Fruit fly (Drosophila melanogaster): Measurements from ENCODE around the gene CG2887.

Gene CG2887

dm6 chrX:10473510-10474212 is 4.6 kb downstream of the CG2887 start, which contains the start of gene CG2889 (continued):
- peak; percentile 17 for TF ChIP-seq CG17186 (GFP tag; optimal IDR thresholded peaks at IDR 0.05)
- TF ChIP-seq odd (GFP tag; optimal IDR thresholded peaks at IDR 0.05) = no peak
- no peak for TF ChIP-seq BtbVII (GFP tag; optimal IDR thresholded peaks at IDR 0.05)
- TF ChIP-seq CG14860 (GFP tag; IDR thresholded peaks at IDR 0.05; ENCODE audit: partially characterized antibody) = peak; percentile 38; the same call in 1 of the 3 replicates
- TF ChIP-seq CG17385 (GFP tag; optimal IDR thresholded peaks at IDR 0.05) = peak; percentile 73
- 0 out of 3 replicates have a peak, but pooled peaks have one; percentile 55 for TF ChIP-seq hb (GFP tag; IDR thresholded peaks at IDR 0.05; ENCODE audit: partially characterized antibody)
- peak; percentile 61 for TF ChIP-seq Ets97D (GFP tag; optimal IDR thresholded peaks at IDR 0.05)
- TF ChIP-seq trem (tag; optimal IDR thresholded peaks at IDR 0.05) = peak; percentile 51
- TF ChIP-seq CG8290 (GFP tag; optimal IDR thresholded peaks at IDR 0.05) = peak; percentile 1
- TF ChIP-seq CG8290 (tag; optimal IDR thresholded peaks at IDR 0.05) = peak in 1 of 2 experiments; percentile 56
- TF ChIP-seq CG2116 (GFP tag; optimal IDR thresholded peaks at IDR 0.05) = peak; percentile 97
- peak; percentile 20 for TF ChIP-seq Chrac-16 (GFP tag; optimal IDR thresholded peaks at IDR 0.05)
- TF ChIP-seq CHES-1-like (GFP tag; optimal IDR thresholded peaks at IDR 0.05) = peak; percentile 2
- TF ChIP-seq Opbp (GFP tag; IDR thresholded peaks at IDR 0.05; ENCODE audit: partially characterized antibody) = peak; percentile 50; the same call in 2 of the 3 replicates
- TF ChIP-seq CG30403 (GFP tag; optimal IDR thresholded peaks at IDR 0.05) = peak; percentile 16
- TF ChIP-seq Dad (GFP tag; optimal IDR thresholded peaks at IDR 0.05) = peak; percentile 1
- no peak for TF ChIP-seq CG9876 (GFP tag; optimal IDR thresholded peaks at IDR 0.05)
- TF ChIP-seq maf-S (GFP tag; optimal IDR thresholded peaks at IDR 0.05) = no peak
- TF ChIP-seq mld (GFP tag; IDR thresholded peaks at IDR 0.05; ENCODE audit: partially characterized antibody) = peak; percentile 34; the same call in 1 of the 3 replicates
- TF ChIP-seq Side (GFP tag; optimal IDR thresholded peaks at IDR 0.05) = no peak
- TF ChIP-seq CG10565 (GFP tag; optimal IDR thresholded peaks at IDR 0.05) = no peak
- TF ChIP-seq CG9797 (GFP tag; optimal IDR thresholded peaks at IDR 0.05) = peak; percentile 13
- peak; percentile 80 for TF ChIP-seq zen (tag; optimal IDR thresholded peaks at IDR 0.05)
- TF ChIP-seq CG8359 (GFP tag; optimal IDR thresholded peaks at IDR 0.05; ENCODE audit: borderline replicate concordance) = no peak
- peak; percentile 38; the same call in 1 of the 2 replicates for TF ChIP-seq CG42726 (GFP tag; IDR thresholded peaks at IDR 0.05; ENCODE audit: partially characterized antibody)
- TF ChIP-seq CoRest (tag; optimal IDR thresholded peaks at IDR 0.05) = peak; percentile 18
- TF ChIP-seq gsb-n (tag; optimal IDR thresholded peaks at IDR 0.05) = peak; percentile 30
- TF ChIP-seq CG13123 (GFP tag; optimal IDR thresholded peaks at IDR 0.05) = no peak
- no peak for TF ChIP-seq Lim3 (GFP tag; IDR thresholded peaks at IDR 0.05)
- TF ChIP-seq esg (GFP tag; conservative IDR thresholded peaks at IDR 0.05) = 0 out of 2 replicates have a peak, but pooled peaks have one; percentile 21
- TF ChIP-seq Oaz (GFP tag; IDR thresholded peaks at IDR 0.05) = 0 out of 2 replicates have a peak, but pooled peaks have one; percentile 20
- no peak for TF ChIP-seq CG15269 (tag; optimal IDR thresholded peaks at IDR 0.05)
- TF ChIP-seq YL-1 (GFP tag; optimal IDR thresholded peaks at IDR 0.05) = peak; percentile 41
- TF ChIP-seq CG18599 (GFP tag; optimal IDR thresholded peaks at IDR 0.05) = peak; percentile 6
- TF ChIP-seq CG2712 (tag; optimal IDR thresholded peaks at IDR 0.05) = peak; percentile 68
- TF ChIP-seq B-H1 (GFP tag; IDR thresholded peaks at IDR 0.05) = no peak
- TF ChIP-seq nmo (GFP tag; optimal IDR thresholded peaks at IDR 0.05) = peak; percentile 46
- TF ChIP-seq Lhr (GFP tag; optimal IDR thresholded peaks at IDR 0.05) = peak; percentile 29
- TF ChIP-seq ind (GFP tag; optimal IDR thresholded peaks at IDR 0.05) = peak; percentile 14
- TF ChIP-seq az2 (GFP tag; optimal IDR thresholded peaks at IDR 0.05) = peak; percentile 14
- TF ChIP-seq gcm (GFP tag; optimal IDR thresholded peaks at IDR 0.05) = no peak
- no peak for TF ChIP-seq br (optimal IDR thresholded peaks at IDR 0.05)
- TF ChIP-seq tll (GFP tag; optimal IDR thresholded peaks at IDR 0.05) = peak in 1 of 2 experiments; percentile 56
- peak; percentile 1 for TF ChIP-seq grau (tag; optimal IDR thresholded peaks at IDR 0.05)
- peak; percentile 8 for TF ChIP-seq CG12391 (tag; optimal IDR thresholded peaks at IDR 0.05)
- peak; percentile 34 for TF ChIP-seq slp2 (GFP tag; optimal IDR thresholded peaks at IDR 0.05)
- no peak for TF ChIP-seq da (GFP tag; optimal IDR thresholded peaks at IDR 0.05)
- TF ChIP-seq Doc3 (GFP tag; IDR thresholded peaks at IDR 0.05; ENCODE audit: partially characterized antibody) = peak; percentile 48; the same call in 1 of the 3 replicates
